Fruit fly (Drosophila melanogaster): Measurements from ENCODE around the gene pinta.

- TF ChIP-seq psq (GFP tag; optimal IDR thresholded peaks at IDR 0.05) (no peak), ATbp (GFP tag; optimal IDR thresholded peaks at IDR 0.05) (no peak), zfh1 (GFP tag; IDR thresholded peaks at IDR 0.05) (no peak), fd102C (GFP tag; optimal IDR thresholded peaks at IDR 0.05) (no peak), Sin3A (optimal IDR thresholded peaks at IDR 0.05) (no peak), amos (GFP tag; IDR thresholded peaks at IDR 0.05; ENCODE audit: partially characterized antibody) (no peak), CG8924 (tag; optimal IDR thresholded peaks at IDR 0.05) (no peak), sqz (GFP tag; optimal IDR thresholded peaks at IDR 0.05) (no peak), Ravus (GFP tag; IDR thresholded peaks at IDR 0.05) (no peak), Lpt (GFP tag; optimal IDR thresholded peaks at IDR 0.05) (no peak), CG31224 (GFP tag; IDR thresholded peaks at IDR 0.05) (no peak), Oli (tag; optimal IDR thresholded peaks at IDR 0.05) (no peak), Dll (GFP tag; IDR thresholded peaks at IDR 0.05; ENCODE audit: partially characterized antibody) (no peak), cad (GFP tag; optimal IDR thresholded peaks at IDR 0.05) (no peak)
Measured at dm6 chr3R:22411879-22412587, 12.7 kb downstream of the pinta start.
